Worm (Caenorhabditis elegans) whole organism, L4 larva: Measurements from ENCODE around the gene T04C12.9.

ENCODE experiments used
- F10B5.3 ChIP-seq: sonication (generic microtip); optimal IDR thresholded peaks from 2 replicates; lab custom pipeline; 2016; ENCODE audit warnings: mild to moderate bottlenecking, missing genetic modification characterization, missing compliant biosample characterization
- T26A8.4 ChIP-seq: fragments of 200-800 bp; sonication (Bioruptor generic); IDR thresholded peaks from 2 replicates; pipeline ENCODE4 v1.3.6; 2022; ENCODE audit warnings: missing genetic modification characterization, missing compliant biosample characterization
- Y5F2A.4 ChIP-seq: fragments of 200-800 bp; sonication (Bioruptor generic); optimal IDR thresholded peaks from 2 replicates; lab custom pipeline; 2018; ENCODE audit warnings: mild to moderate bottlenecking, missing genetic modification characterization, missing compliant biosample characterization
- ZK546.5 ChIP-seq, 2 experiments: sonication (generic microtip); optimal IDR thresholded peaks; 2 replicates each; lab custom pipeline; 2017; ENCODE audit warnings: missing biosample characterization in 2 of 2, missing genetic modification characterization in 2 of 2
- aly-2 ChIP-seq: sonication (generic microtip); optimal IDR thresholded peaks from 2 replicates; lab custom pipeline; 2018; ENCODE audit warnings: missing biosample characterization, missing genetic modification characterization
- arid-1 ChIP-seq: fragments of 200-800 bp; sonication (Bioruptor generic); conservative IDR thresholded peaks from 2 replicates; pipeline ENCODE4 v1.3.6; 2022; ENCODE audit warnings: missing genetic modification reagents, missing genetic modification characterization, missing compliant biosample characterization
- attf-4 ChIP-seq: sonication (generic microtip); optimal IDR thresholded peaks from 3 replicates; lab custom pipeline; 2017; ENCODE audit warnings: missing biosample characterization, missing genetic modification characterization
- ceh-20 ChIP-seq: fragments of 200-800 bp; sonication (Bioruptor generic); IDR thresholded peaks from 2 replicates; pipeline ENCODE4 v1.3.6; 2022; ENCODE audit warnings: missing genetic modification reagents, missing genetic modification characterization, missing compliant biosample characterization
- ceh-32 ChIP-seq: sonication (generic microtip); optimal IDR thresholded peaks from 2 replicates; lab custom pipeline; 2016; ENCODE audit warnings: mild to moderate bottlenecking, missing genetic modification characterization, missing compliant biosample characterization; ENCODE audit not compliant: poor library complexity
- ceh-44 ChIP-seq: fragments of 200-800 bp; sonication (Bioruptor generic); IDR thresholded peaks from 2 replicates; pipeline ENCODE4 v1.3.6; 2022; ENCODE audit warnings: missing genetic modification reagents, missing genetic modification characterization, missing compliant biosample characterization
- cey-2 ChIP-seq: sonication (generic microtip); optimal IDR thresholded peaks from 3 replicates; lab custom pipeline; 2017; ENCODE audit warnings: missing genetic modification characterization, mild to moderate bottlenecking, missing compliant biosample characterization, antibody characterized with exemption, borderline replicate concordance; ENCODE audit not compliant: insufficient read depth
- ctbp-1 ChIP-seq: fragments of 200-800 bp; sonication (Bioruptor generic); IDR thresholded peaks from 2 replicates; pipeline ENCODE4 v1.3.6; 2022; ENCODE audit warnings: missing genetic modification reagents, missing genetic modification characterization, missing compliant biosample characterization
- dmd-8 ChIP-seq: fragments of 200-800 bp; sonication (Bioruptor generic); IDR thresholded peaks from 2 replicates; pipeline ENCODE4 v1.3.6; 2022; ENCODE audit warnings: missing genetic modification characterization, missing compliant biosample characterization
- dmd-9 ChIP-seq: fragments of 200-800 bp; sonication (Bioruptor generic); IDR thresholded peaks from 2 replicates; pipeline ENCODE4 v1.3.6; 2022; ENCODE audit warnings: missing genetic modification reagents, missing genetic modification characterization, missing compliant biosample characterization
- egl-27 ChIP-seq: sonication (generic microtip); optimal IDR thresholded peaks from 3 replicates; lab custom pipeline; 2017; ENCODE audit warnings: missing biosample characterization, missing genetic modification reagents, missing genetic modification characterization
- hlh-11 ChIP-seq: fragments of 200-800 bp; sonication (Bioruptor generic); optimal IDR thresholded peaks from 2 replicates; lab custom pipeline; 2018; ENCODE audit warnings: mild to moderate bottlenecking, missing genetic modification characterization, missing compliant biosample characterization
- jun-1 ChIP-seq: fragments of 150-350 bp; optimal IDR thresholded peaks from 2 replicates; lab custom pipeline; 2014; ENCODE audit warnings: missing biosample characterization, missing genetic modification reagents, missing genetic modification characterization
- lin-1 ChIP-seq: fragments of 200-800 bp; sonication (Bioruptor generic); IDR thresholded peaks from 2 replicates; pipeline ENCODE4 v1.3.6; 2022; ENCODE audit warnings: missing genetic modification reagents, missing genetic modification characterization, missing compliant biosample characterization
- lir-3 ChIP-seq: sonication (generic microtip); optimal IDR thresholded peaks from 2 replicates; lab custom pipeline; 2016; ENCODE audit warnings: mild to moderate bottlenecking, missing genetic modification characterization, missing compliant biosample characterization
- madf-9 ChIP-seq: fragments of 200-800 bp; sonication (Bioruptor generic); conservative IDR thresholded peaks from 2 replicates; pipeline ENCODE4 v1.3.6; 2022; ENCODE audit warnings: missing genetic modification reagents, missing genetic modification characterization, missing compliant biosample characterization
- mep-1 ChIP-seq: fragments of 150-350 bp; sonication (generic microtip); optimal IDR thresholded peaks from 3 replicates; lab custom pipeline; 2014; ENCODE audit warnings: missing biosample characterization, missing genetic modification characterization
- mxl-2 ChIP-seq: fragments of 200-800 bp; sonication (Bioruptor generic); conservative IDR thresholded peaks from 2 replicates; pipeline ENCODE4 v1.3.6; 2022; ENCODE audit warnings: missing genetic modification reagents, missing genetic modification characterization, missing compliant biosample characterization
- mxl-3 ChIP-seq: fragments of 200-800 bp; sonication (Bioruptor generic); optimal IDR thresholded peaks from 2 replicates; lab custom pipeline; 2018; ENCODE audit warnings: mild to moderate bottlenecking, missing genetic modification characterization, missing compliant biosample characterization
- nhr-11 ChIP-seq: fragments of 150-350 bp; optimal IDR thresholded peaks from 2 replicates; lab custom pipeline; 2014; ENCODE audit warnings: missing biosample characterization, missing genetic modification characterization
- nhr-237 ChIP-seq: sonication (generic microtip); optimal IDR thresholded peaks from 2 replicates; lab custom pipeline; 2017; ENCODE audit warnings: missing biosample characterization, missing genetic modification characterization
- nhr-25 ChIP-seq: sonication (generic microtip); optimal IDR thresholded peaks from 2 replicates; lab custom pipeline; 2017; ENCODE audit warnings: missing genetic modification characterization, mild to moderate bottlenecking, missing compliant biosample characterization, antibody characterized with exemption, moderate library complexity, borderline replicate concordance; ENCODE audit not compliant: insufficient read depth
- nhr-28 ChIP-seq: fragments of 150-350 bp; optimal IDR thresholded peaks from 2 replicates; lab custom pipeline; 2014; ENCODE audit warnings: missing biosample characterization, missing genetic modification characterization
- nhr-41 ChIP-seq: fragments of 200-800 bp; sonication (Bioruptor generic); IDR thresholded peaks from 2 replicates; pipeline ENCODE4 v1.3.6; 2022; ENCODE audit warnings: missing genetic modification reagents, missing genetic modification characterization, missing compliant biosample characterization
- nhr-6 ChIP-seq: fragments of 150-350 bp; optimal IDR thresholded peaks from 2 replicates; lab custom pipeline; 2014; ENCODE audit warnings: missing biosample characterization, missing genetic modification characterization
- nhr-76 ChIP-seq: fragments of 150-350 bp; optimal IDR thresholded peaks from 2 replicates; lab custom pipeline; 2014; ENCODE audit warnings: missing biosample characterization, missing genetic modification characterization
- pqm-1 ChIP-seq: sonication (generic microtip); optimal IDR thresholded peaks from 2 replicates; lab custom pipeline; 2017; ENCODE audit warnings: missing biosample characterization, missing genetic modification characterization
- spr-3 ChIP-seq: fragments of 200-800 bp; sonication (Bioruptor generic); optimal IDR thresholded peaks from 2 replicates; lab custom pipeline; 2018; ENCODE audit warnings: mild to moderate bottlenecking, missing genetic modification characterization, missing compliant biosample characterization
- tag-97 ChIP-seq: fragments of 200-800 bp; sonication (Bioruptor generic); IDR thresholded peaks from 2 replicates; pipeline ENCODE4 v1.3.6; 2022; ENCODE audit warnings: missing genetic modification characterization, missing compliant biosample characterization
- unc-130 ChIP-seq: sonication (generic microtip); optimal IDR thresholded peaks from 2 replicates; lab custom pipeline; 2016; ENCODE audit warnings: missing genetic modification reagents, missing genetic modification characterization, missing compliant biosample characterization
- unc-62 ChIP-seq, 3 experiments: fragments of 150-350 bp in 1 of 3; sonication (generic microtip); optimal IDR thresholded peaks in 2 of 3; peaks in 1 of 3; 1 replicate in 1 of 3; 2 replicates in 2 of 3; lab custom pipeline; 2014 to 2017; ENCODE audit warnings: missing biosample characterization in 3 of 3, missing genetic modification characterization in 3 of 3, missing genetic modification reagents in 3 of 3, missing genotype in 1 of 3
- vab-7 ChIP-seq: fragments of 200-800 bp; sonication (Bioruptor generic); IDR thresholded peaks from 2 replicates; pipeline ENCODE4 v1.3.6; 2022; ENCODE audit warnings: missing genetic modification reagents, missing genetic modification characterization, missing compliant biosample characterization
- zfp-3 ChIP-seq: fragments of 200-800 bp; sonication (Bioruptor generic); conservative IDR thresholded peaks from 2 replicates; pipeline ENCODE4 v1.3.6; 2022; ENCODE audit warnings: missing genetic modification reagents, missing genetic modification characterization, missing compliant biosample characterization
- zip-11 ChIP-seq: fragments of 200-800 bp; sonication (Bioruptor generic); IDR thresholded peaks from 2 replicates; pipeline ENCODE4 v1.3.6; 2022; ENCODE audit warnings: missing genetic modification characterization, missing compliant biosample characterization
- zip-2 ChIP-seq: fragments of 150-350 bp; optimal IDR thresholded peaks from 2 replicates; lab custom pipeline; 2014; ENCODE audit warnings: missing biosample characterization, missing genetic modification characterization

T04C12.9 gene

DNA sequence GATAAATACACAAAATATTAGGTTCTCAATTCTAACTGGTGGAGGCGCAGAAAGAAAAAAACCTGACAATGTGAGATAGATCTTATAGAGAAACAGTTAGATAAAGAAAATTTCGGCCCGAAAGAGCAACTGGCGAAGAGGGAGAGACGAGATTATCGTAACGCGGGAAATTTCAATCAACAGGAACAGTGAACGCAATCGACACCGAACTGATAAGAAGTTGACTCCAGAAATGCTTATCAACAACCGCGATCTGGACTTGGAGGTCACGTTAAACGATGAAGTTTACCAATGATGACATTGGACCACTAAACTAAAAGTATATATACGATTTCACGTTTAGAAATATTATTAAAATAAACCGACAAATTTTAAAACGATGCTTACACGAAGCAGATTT, 13.4 kb upstream of the T04C12.9 start (continued):
- TF ChIP-seq dmd-9 (GFP tag; lab: Robert Waterston, UW) (no peak), dmd-8 (peak; percentile 81; the same call in 1 of the 2 replicates), attf-4 (tag; lab: Kevin White, UChicago) (no peak), nhr-41 (no peak; the same call in 1 of the 2 replicates), ceh-44 (GFP tag; lab: Robert Waterston, UW) (no peak), spr-3 (no peak), nhr-25 (tag; lab: Kevin White, UChicago) (no peak), ctbp-1 (GFP tag; lab: Robert Waterston, UW) (peak; percentile 75), vab-7 (no peak; the same call in 1 of the 2 replicates), cey-2 (tag; lab: Kevin White, UChicago) (no peak), egl-27 (tag; lab: Kevin White, UChicago) (no peak), jun-1 (tag; lab: Kevin White, UChicago) (no peak), pqm-1 (tag; lab: Kevin White, UChicago) (peak; percentile 1), nhr-6 (peak; percentile 10), ZK546.5 (tag; optimal IDR thresholded peaks at IDR 0.05; lab: Kevin White, UChicago) (no peak), nhr-11 (tag; lab: Kevin White, UChicago) (no peak), nhr-28 (tag; lab: Kevin White, UChicago) (peak; percentile 12), mxl-2 (peak; percentile 50; the same call in 1 of the 2 replicates), lin-1 (GFP tag; lab: Robert Waterston, UW) (0 out of 2 replicates have a peak, but pooled peaks have one; percentile 24), tag-97 (no peak), mxl-3 (GFP tag; lab: Kevin White, UChicago) (no peak), zip-2 (tag; lab: Kevin White, UChicago) (no peak), Y5F2A.4 (GFP tag; lab: Kevin White, UChicago) (no peak), ceh-32 (no peak), lir-3 (tag; lab: Kevin White, UChicago) (no peak), aly-2 (tag; lab: Kevin White, UChicago) (peak; percentile 25), ceh-20 (no peak), unc-62 (GFP tag; optimal IDR thresholded peaks at IDR 0.05 in 1 of 2; lab: Kevin White, UChicago) (no peak), unc-62 (tag; optimal IDR thresholded peaks at IDR 0.05; lab: Kevin White, UChicago) (no peak), nhr-76 (tag; lab: Kevin White, UChicago) (no peak), arid-1 (peak; percentile 78), nhr-237 (tag; lab: Kevin White, UChicago) (no peak), unc-130 (peak; percentile 39), mep-1 (tag; lab: Kevin White, UChicago) (no peak), hlh-11 (tag; lab: Kevin White, UChicago) (peak; percentile 15), zip-11 (GFP tag; lab: Robert Waterston, UW) (no peak), zfp-3 (GFP tag; lab: Robert Waterston, UW) (peak; percentile 49)

ce11 chrV:11076028-11076402, 13.0 kb upstream of the T04C12.9 start:
- peak; percentile 16 for TF ChIP-seq F10B5.3
- no peak for TF ChIP-seq dmd-9 (GFP tag; lab: Robert Waterston, UW)
- TF ChIP-seq T26A8.4 (GFP tag; lab: Robert Waterston, UW) = 0 out of 2 replicates have a peak, but pooled peaks have one; percentile 48
- 0 out of 2 replicates have a peak, but pooled peaks have one; percentile 39 for TF ChIP-seq tag-97
- no peak for TF ChIP-seq nhr-41
- TF ChIP-seq madf-9 (GFP tag; lab: Robert Waterston, UW) = no peak
